Fruit fly (Drosophila melanogaster) whole organism, embryonic: ENCODE data around the gene ND-MNLL.

Source experiments
- B-H2 ChIP-seq: fragments of 200-800 bp; sonication (Bioruptor generic); optimal IDR thresholded peaks from 2 replicates; lab custom pipeline; 2018; ENCODE audit warnings: missing biosample characterization, mild to moderate bottlenecking, missing genetic modification characterization
- BEAF-32 ChIP-seq: fragments of 200-800 bp; sonication (Bioruptor generic); optimal IDR thresholded peaks from 3 replicates; lab custom pipeline; 2017; ENCODE audit warnings: missing biosample characterization, missing genetic modification characterization, mild to moderate bottlenecking, moderate library complexity, missing genetic modification reagents
- Bgb ChIP-seq: fragments of 200-800 bp; sonication (Bioruptor generic); IDR thresholded peaks from 2 replicates; pipeline ENCODE4 v1.3.6; 2022; ENCODE audit warnings: missing biosample characterization, missing genetic modification characterization; ENCODE audit not compliant: partially characterized antibody
- Bteb2 ChIP-seq: fragments of 200-800 bp; sonication (Bioruptor generic); optimal IDR thresholded peaks from 2 replicates; lab custom pipeline; 2016; ENCODE audit warnings: missing biosample characterization, missing genetic modification characterization
- CG10147 ChIP-seq: fragments of 200-800 bp; sonication (Bioruptor generic); optimal IDR thresholded peaks from 2 replicates; lab custom pipeline; 2019; ENCODE audit warnings: missing biosample characterization, mild to moderate bottlenecking, missing genetic modification characterization, moderate library complexity
- CG10462 ChIP-seq: fragments of 200-800 bp; sonication (Bioruptor generic); optimal IDR thresholded peaks from 2 replicates; lab custom pipeline; 2016; ENCODE audit warnings: missing biosample characterization, missing genetic modification characterization
- CG10959 ChIP-seq: fragments of 200-800 bp; sonication (Bioruptor generic); IDR thresholded peaks from 2 replicates; pipeline ENCODE4 v1.3.6; 2022; ENCODE audit warnings: missing biosample characterization, missing genetic modification characterization
- CG11085 ChIP-seq: fragments of 200-800 bp; sonication (Bioruptor generic); IDR thresholded peaks from 2 replicates; pipeline ENCODE4 v1.3.6; 2022; ENCODE audit warnings: missing biosample characterization, missing genetic modification characterization
- CG12236 ChIP-seq: fragments of 200-800 bp; sonication (Bioruptor generic); optimal IDR thresholded peaks from 2 replicates; lab custom pipeline; 2016; ENCODE audit warnings: missing biosample characterization, missing genetic modification characterization
- CG13775 ChIP-seq: fragments of 200-800 bp; sonication (Bioruptor generic); optimal IDR thresholded peaks from 3 replicates; lab custom pipeline; 2017; ENCODE audit warnings: missing biosample characterization, mild to moderate bottlenecking, missing genetic modification characterization
- CG14667 ChIP-seq: fragments of 200-800 bp; sonication (Bioruptor generic); IDR thresholded peaks from 2 replicates; pipeline ENCODE4 v1.3.6; 2022; ENCODE audit warnings: missing biosample characterization, missing genetic modification characterization
- CG17359 ChIP-seq: fragments of 200-800 bp; sonication (Bioruptor generic); optimal IDR thresholded peaks from 3 replicates; lab custom pipeline; 2018; ENCODE audit warnings: missing biosample characterization, mild to moderate bottlenecking, missing genetic modification characterization, moderate library complexity
- CG18599 ChIP-seq: fragments of 200-800 bp; sonication (Bioruptor generic); optimal IDR thresholded peaks from 3 replicates; lab custom pipeline; 2017; ENCODE audit warnings: missing biosample characterization, missing genetic modification characterization, mild to moderate bottlenecking, moderate library complexity, missing genetic modification reagents
- CG2202 ChIP-seq: fragments of 200-800 bp; sonication (Bioruptor generic); optimal IDR thresholded peaks from 2 replicates; lab custom pipeline; 2018; ENCODE audit warnings: missing biosample characterization, mild to moderate bottlenecking, missing genetic modification characterization
- CG2678 ChIP-seq: fragments of 200-800 bp; sonication (Bioruptor generic); optimal IDR thresholded peaks from 3 replicates; lab custom pipeline; 2019; ENCODE audit warnings: missing biosample characterization, mild to moderate bottlenecking, missing genetic modification characterization, moderate library complexity
- CG30431 ChIP-seq: fragments of 200-800 bp; sonication (Bioruptor generic); optimal IDR thresholded peaks from 2 replicates; lab custom pipeline; 2017; ENCODE audit warnings: missing biosample characterization, missing genetic modification characterization
- CG3838 ChIP-seq: fragments of 200-800 bp; sonication (Bioruptor generic); optimal IDR thresholded peaks from 3 replicates; lab custom pipeline; 2016; ENCODE audit warnings: missing biosample characterization, missing genetic modification characterization
- CG4360 ChIP-seq: fragments of 200-800 bp; sonication (Bioruptor generic); IDR thresholded peaks from 2 replicates; pipeline ENCODE4 v1.3.6; 2022; ENCODE audit warnings: missing biosample characterization, missing genetic modification characterization
- Dll ChIP-seq: fragments of 200-800 bp; sonication (Bioruptor generic); IDR thresholded peaks from 4 replicates; pipeline ENCODE4 v1.3.6; 2022; ENCODE audit warnings: missing biosample characterization, missing genetic modification characterization; ENCODE audit not compliant: partially characterized antibody
- HLH3B ChIP-seq: fragments of 200-800 bp; sonication (Bioruptor generic); IDR thresholded peaks from 2 replicates; pipeline ENCODE4 v1.3.6; 2022; ENCODE audit warnings: missing biosample characterization, missing genetic modification characterization
- HLH54F ChIP-seq: fragments of 200-800 bp; sonication (Bioruptor generic); optimal IDR thresholded peaks from 3 replicates; lab custom pipeline; 2016; ENCODE audit warnings: missing biosample characterization, missing genetic modification characterization
- Mrtf ChIP-seq: fragments of 200-800 bp; sonication (Bioruptor generic); IDR thresholded peaks from 3 replicates; pipeline ENCODE4 v1.3.6; 2022; ENCODE audit warnings: missing biosample characterization, missing genetic modification characterization
- Oli ChIP-seq: fragments of 200-800 bp; sonication (Bioruptor generic); optimal IDR thresholded peaks from 2 replicates; lab custom pipeline; 2018; ENCODE audit warnings: missing biosample characterization, mild to moderate bottlenecking, missing genetic modification characterization, moderate library complexity
- Rfx ChIP-seq: fragments of 200-800 bp; sonication (Bioruptor generic); IDR thresholded peaks from 2 replicates; pipeline ENCODE4 v1.3.6; 2022; ENCODE audit warnings: missing biosample characterization, missing genetic modification characterization
- Ssrp ChIP-seq: fragments of 200-800 bp; sonication (Bioruptor generic); optimal IDR thresholded peaks from 2 replicates; lab custom pipeline; 2018; ENCODE audit warnings: missing biosample characterization, mild to moderate bottlenecking, missing genetic modification characterization, moderate library complexity
- Trl ChIP-seq, 3 experiments: fragments of >200 bp in 2 of 3; fragments of 200-800 bp in 1 of 3; sonication (Bioruptor generic) in 1 of 3; optimal IDR thresholded peaks; 2 replicates in 1 of 3; 3 replicates in 2 of 3; lab custom pipeline; 2016 to 2017; ENCODE audit warnings: missing biosample characterization in 1 of 3, missing genetic modification characterization in 1 of 3
- abd-A ChIP-seq: fragments of 200-800 bp; sonication (Bioruptor generic); optimal IDR thresholded peaks from 3 replicates; lab custom pipeline; 2019; ENCODE audit warnings: missing biosample characterization, mild to moderate bottlenecking, missing genetic modification characterization, moderate library complexity
- bcd ChIP-seq: fragments of 200-800 bp; sonication (Bioruptor generic); optimal IDR thresholded peaks from 2 replicates; lab custom pipeline; 2017; ENCODE audit warnings: missing biosample characterization, mild to moderate bottlenecking, missing genetic modification characterization
- bigmax ChIP-seq: fragments of 200-800 bp; sonication (Bioruptor generic); optimal IDR thresholded peaks from 2 replicates; lab custom pipeline; 2018; ENCODE audit warnings: missing biosample characterization, mild to moderate bottlenecking, missing genetic modification characterization
- caup ChIP-seq: fragments of 200-800 bp; sonication (Bioruptor generic); optimal IDR thresholded peaks from 3 replicates; lab custom pipeline; 2017; ENCODE audit warnings: missing biosample characterization, mild to moderate bottlenecking, missing genetic modification characterization, moderate library complexity; ENCODE audit not compliant: severe bottlenecking
- chn ChIP-seq: fragments of 200-800 bp; sonication (Bioruptor generic); optimal IDR thresholded peaks from 2 replicates; lab custom pipeline; 2016; ENCODE audit warnings: missing biosample characterization, missing genetic modification characterization
- croc ChIP-seq: fragments of 200-800 bp; sonication (Bioruptor generic); conservative IDR thresholded peaks from 3 replicates; pipeline ENCODE4 v1.3.6; 2022; ENCODE audit warnings: missing biosample characterization, missing genetic modification characterization
- cwo ChIP-seq: fragments of 200-800 bp; sonication (Bioruptor generic); optimal IDR thresholded peaks from 3 replicates; lab custom pipeline; 2017; ENCODE audit warnings: missing biosample characterization, missing genetic modification characterization, mild to moderate bottlenecking, moderate library complexity, missing genetic modification reagents
- dimm ChIP-seq: fragments of 200-800 bp; sonication (Bioruptor generic); IDR thresholded peaks from 2 replicates; pipeline ENCODE4 v1.3.6; 2022; ENCODE audit warnings: missing biosample characterization, missing genetic modification characterization
- en ChIP-seq: fragments of 200-800 bp; sonication (Bioruptor generic); optimal IDR thresholded peaks from 2 replicates; lab custom pipeline; 2016; ENCODE audit warnings: missing biosample characterization, missing genetic modification characterization
- eyg ChIP-seq: fragments of 200-800 bp; sonication (Bioruptor generic); optimal IDR thresholded peaks from 3 replicates; lab custom pipeline; 2016; ENCODE audit warnings: missing biosample characterization, missing genetic modification characterization
- ftz-f1 ChIP-seq: fragments of 200-800 bp; sonication (Bioruptor generic); optimal IDR thresholded peaks from 2 replicates; lab custom pipeline; 2016; ENCODE audit warnings: missing biosample characterization, missing genetic modification characterization
- gcm ChIP-seq: fragments of 200-800 bp; sonication (Bioruptor generic); optimal IDR thresholded peaks from 2 replicates; lab custom pipeline; 2019; ENCODE audit warnings: missing biosample characterization, mild to moderate bottlenecking, missing genetic modification characterization, moderate library complexity
- h ChIP-seq: fragments of >200 bp; optimal IDR thresholded peaks from 2 replicates; lab custom pipeline; 2017
- jing ChIP-seq: fragments of 200-800 bp; sonication (Bioruptor generic); optimal IDR thresholded peaks from 2 replicates; lab custom pipeline; 2018; ENCODE audit warnings: missing biosample characterization, mild to moderate bottlenecking, missing genetic modification characterization
- lmd ChIP-seq: fragments of 200-800 bp; sonication (Bioruptor generic); IDR thresholded peaks from 2 replicates; pipeline ENCODE4 v1.3.6; 2022; ENCODE audit warnings: missing biosample characterization, missing genetic modification characterization
- lov ChIP-seq, 2 experiments: fragments of 200-800 bp in 1 of 2; fragments of >200 bp in 1 of 2; sonication (Bioruptor generic) in 1 of 2; IDR thresholded peaks in 1 of 2; optimal IDR thresholded peaks in 1 of 2; 2 replicates in 1 of 2; 3 replicates in 1 of 2; pipeline versions ENCODE4 v1.3.6 to Lab custom; 2017 to 2022; ENCODE audit warnings: missing biosample characterization in 1 of 2, missing genetic modification characterization in 1 of 2
- otp ChIP-seq: fragments of 200-800 bp; sonication (Bioruptor generic); IDR thresholded peaks from 3 replicates; pipeline ENCODE4, ENCODE4 v1.3.6; 2022; ENCODE audit warnings: missing biosample characterization, missing genetic modification characterization
- pros ChIP-seq: fragments of 200-800 bp; sonication (Bioruptor generic); optimal IDR thresholded peaks from 3 replicates; lab custom pipeline; 2019; ENCODE audit warnings: missing biosample characterization, mild to moderate bottlenecking, missing genetic modification characterization, moderate library complexity
- ranshi ChIP-seq: fragments of 200-800 bp; sonication (Bioruptor generic); IDR thresholded peaks from 2 replicates; pipeline ENCODE4 v1.3.6; 2022; ENCODE audit warnings: missing biosample characterization, missing genetic modification characterization
- sim ChIP-seq: fragments of 200-800 bp; sonication (Bioruptor generic); IDR thresholded peaks from 2 replicates; pipeline ENCODE4 v1.3.6; 2022; ENCODE audit warnings: missing biosample characterization, missing genetic modification characterization
- trem ChIP-seq: fragments of 200-800 bp; optimal IDR thresholded peaks from 3 replicates; lab custom pipeline; 2019; ENCODE audit warnings: missing biosample characterization, mild to moderate bottlenecking, missing genetic modification characterization, moderate library complexity
- wor ChIP-seq: fragments of 200-800 bp; sonication (Bioruptor generic); IDR thresholded peaks from 2 replicates; pipeline ENCODE4 v1.3.6; 2022; ENCODE audit warnings: missing biosample characterization, missing genetic modification characterization
- zen2 ChIP-seq: fragments of 200-800 bp; sonication (Bioruptor generic); IDR thresholded peaks from 3 replicates; pipeline ENCODE4 v1.3.6; 2022; ENCODE audit warnings: missing biosample characterization, missing genetic modification characterization; ENCODE audit not compliant: partially characterized antibody

Gene ND-MNLL

dm6 chrX:7935798-7936572 lies 42.4 kb upstream of the ND-MNLL start, which contains the start of gene Ubr3 (continued):
- TF ChIP-seq ftz-f1 (GFP tag; lab: Kevin White, UChicago) = peak; percentile 7
- TF ChIP-seq trem (tag; lab: Kevin White, UChicago) = peak; percentile 56
- TF ChIP-seq CG2202 (tag; lab: Kevin White, UChicago) = no peak
- peak; percentile 87 for TF ChIP-seq BEAF-32 (GFP tag; lab: Kevin White, UChicago)
- no peak for TF ChIP-seq CG14667 (GFP tag; lab: Robert Waterston, UW)
- no peak for TF ChIP-seq dimm
- no peak for TF ChIP-seq eyg (GFP tag; lab: Kevin White, UChicago)
- TF ChIP-seq CG10147 (GFP tag; lab: Kevin White, UChicago) = peak; percentile 39
- no peak for TF ChIP-seq HLH54F (GFP tag; lab: Kevin White, UChicago)
- TF ChIP-seq h (lab: Kevin White, UChicago) = no peak
- TF ChIP-seq lmd = no peak
- TF ChIP-seq bcd = no peak
- TF ChIP-seq Bgb (GFP tag; lab: Robert Waterston, UW) = peak; percentile 86
- no peak for TF ChIP-seq bigmax
- no peak for TF ChIP-seq sim (GFP tag; lab: Robert Waterston, UW)
- no peak for TF ChIP-seq Ssrp (tag; lab: Kevin White, UChicago)
- peak; percentile 2 for TF ChIP-seq B-H2 (GFP tag; lab: Kevin White, UChicago)
- TF ChIP-seq CG4360 (GFP tag; lab: Robert Waterston, UW) = no peak
- peak; percentile 42 for TF ChIP-seq Rfx (GFP tag; lab: Robert Waterston, UW)
- TF ChIP-seq CG30431 (GFP tag; lab: Kevin White, UChicago) = no peak
- no peak for TF ChIP-seq Bteb2 (GFP tag; lab: Kevin White, UChicago)
- no peak for TF ChIP-seq en (GFP tag; lab: Kevin White, UChicago)
- no peak for TF ChIP-seq CG3838 (GFP tag; lab: Kevin White, UChicago)
- no peak for TF ChIP-seq CG11085 (GFP tag; lab: Robert Waterston, UW)
- TF ChIP-seq caup (GFP tag; lab: Kevin White, UChicago) = no peak
- peak; percentile 72; the same call in 3 of the 4 replicates for TF ChIP-seq Dll (GFP tag; lab: Robert Waterston, UW)
- TF ChIP-seq Mrtf = no peak
- TF ChIP-seq lov (optimal IDR thresholded peaks at IDR 0.05; lab: Kevin White, UChicago) = no peak
- TF ChIP-seq lov (GFP tag; IDR thresholded peaks at IDR 0.05; lab: Robert Waterston, UW) = no peak
- TF ChIP-seq CG10462 (GFP tag; lab: Kevin White, UChicago) = no peak
- no peak for TF ChIP-seq CG10959 (GFP tag; lab: Robert Waterston, UW)
- no peak for TF ChIP-seq zen2 (GFP tag; lab: Robert Waterston, UW)
- TF ChIP-seq ranshi = no peak
- no peak for TF ChIP-seq abd-A (tag; lab: Kevin White, UChicago)
- TF ChIP-seq Oli (tag; lab: Kevin White, UChicago) = no peak
- TF ChIP-seq croc (GFP tag; lab: Robert Waterston, UW) = no peak
- TF ChIP-seq HLH3B (GFP tag; lab: Robert Waterston, UW) = no peak
- TF ChIP-seq CG13775 (GFP tag; lab: Kevin White, UChicago) = no peak
- TF ChIP-seq wor (GFP tag; lab: Robert Waterston, UW) = no peak
- no peak for TF ChIP-seq cwo (GFP tag; lab: Kevin White, UChicago)
- TF ChIP-seq jing (GFP tag; lab: Kevin White, UChicago) = no peak
- no peak for TF ChIP-seq chn (GFP tag; lab: Kevin White, UChicago)
- no peak for TF ChIP-seq gcm (GFP tag; lab: Kevin White, UChicago)
- TF ChIP-seq pros (GFP tag; lab: Kevin White, UChicago) = no peak
- no peak for TF ChIP-seq otp
- no peak for TF ChIP-seq CG2678 (tag; lab: Kevin White, UChicago)
- TF ChIP-seq Trl (optimal IDR thresholded peaks at IDR 0.05; lab: Kevin White, UChicago) = no peak
- TF ChIP-seq Trl (GFP tag; optimal IDR thresholded peaks at IDR 0.05; lab: Kevin White, UChicago) = no peak
- no peak for TF ChIP-seq CG17359
- TF ChIP-seq CG12236 = no peak
- peak; percentile 36 for TF ChIP-seq CG18599 (GFP tag; lab: Kevin White, UChicago)
